Fruit fly (Drosophila melanogaster) whole organism, embryonic: ENCODE results near the gene CG17778.

ENCODE experiments used
- Ada2b ChIP-seq: fragments of 200-800 bp; sonication (Bioruptor generic); IDR thresholded peaks from 2 replicates; pipeline ENCODE4 v1.3.6; 2022; ENCODE audit warnings: missing biosample characterization, missing genetic modification characterization
- Aef1 ChIP-seq: fragments of 200-800 bp; sonication (Bioruptor generic); IDR thresholded peaks from 3 replicates; pipeline ENCODE4 v1.3.6; 2022; ENCODE audit warnings: missing biosample characterization, missing genetic modification characterization
- Atf-2 ChIP-seq: fragments of 200-800 bp; sonication (Bioruptor generic); optimal IDR thresholded peaks from 2 replicates; lab custom pipeline; 2016; ENCODE audit warnings: missing biosample characterization, missing genetic modification characterization
- CG10147 ChIP-seq: fragments of 200-800 bp; sonication (Bioruptor generic); optimal IDR thresholded peaks from 2 replicates; lab custom pipeline; 2019; ENCODE audit warnings: missing biosample characterization, mild to moderate bottlenecking, missing genetic modification characterization, moderate library complexity
- CG10274 ChIP-seq: fragments of 200-800 bp; sonication (Bioruptor generic); optimal IDR thresholded peaks from 3 replicates; lab custom pipeline; 2017; ENCODE audit warnings: missing biosample characterization, mild to moderate bottlenecking, missing genetic modification characterization
- CG10654 ChIP-seq: fragments of 200-800 bp; sonication (Bioruptor generic); optimal IDR thresholded peaks from 2 replicates; lab custom pipeline; 2016; ENCODE audit warnings: missing biosample characterization, missing genetic modification characterization
- CG10979 ChIP-seq: fragments of 200-800 bp; sonication (Bioruptor generic); optimal IDR thresholded peaks from 2 replicates; lab custom pipeline; 2018; ENCODE audit warnings: missing biosample characterization, mild to moderate bottlenecking, missing genetic modification characterization, moderate library complexity
- CG11247 ChIP-seq: fragments of 200-800 bp; sonication (Bioruptor generic); IDR thresholded peaks from 2 replicates; pipeline ENCODE4 v1.3.6; 2022; ENCODE audit warnings: missing biosample characterization, missing genetic modification characterization
- CG12299 ChIP-seq: fragments of 200-800 bp; sonication (Bioruptor generic); optimal IDR thresholded peaks from 2 replicates; lab custom pipeline; 2018; ENCODE audit warnings: missing biosample characterization, mild to moderate bottlenecking, missing genetic modification characterization
- CG12659 ChIP-seq: fragments of 200-800 bp; sonication (Bioruptor generic); optimal IDR thresholded peaks from 3 replicates; lab custom pipeline; 2017; ENCODE audit warnings: mild to moderate bottlenecking, missing biosample characterization, missing genetic modification reagents, missing genetic modification characterization
- CG15479 ChIP-seq: fragments of 200-800 bp; sonication (Bioruptor generic); optimal IDR thresholded peaks from 3 replicates; lab custom pipeline; 2019; ENCODE audit warnings: missing biosample characterization, mild to moderate bottlenecking, missing genetic modification characterization, moderate library complexity
- CG15514 ChIP-seq: fragments of 200-800 bp; sonication (Bioruptor generic); optimal IDR thresholded peaks from 3 replicates; lab custom pipeline; 2017; ENCODE audit warnings: missing biosample characterization, missing genetic modification characterization, mild to moderate bottlenecking, moderate library complexity, missing genetic modification reagents
- CG1603 ChIP-seq: fragments of 200-800 bp; sonication (Bioruptor generic); optimal IDR thresholded peaks from 2 replicates; lab custom pipeline; 2019; ENCODE audit warnings: missing biosample characterization, mild to moderate bottlenecking, missing genetic modification characterization, moderate library complexity
- CG16779 ChIP-seq: fragments of 200-800 bp; sonication (Bioruptor generic); IDR thresholded peaks from 2 replicates; pipeline ENCODE4 v1.3.6; 2022; ENCODE audit warnings: missing biosample characterization, missing genetic modification characterization
- CG17385 ChIP-seq: fragments of 200-800 bp; sonication (Bioruptor generic); optimal IDR thresholded peaks from 3 replicates; lab custom pipeline; 2018; ENCODE audit warnings: missing biosample characterization, mild to moderate bottlenecking, missing genetic modification characterization
- CG2116 ChIP-seq: fragments of 200-800 bp; sonication (Bioruptor generic); optimal IDR thresholded peaks from 3 replicates; lab custom pipeline; 2018; ENCODE audit warnings: missing biosample characterization, mild to moderate bottlenecking, missing genetic modification characterization
- CG30403 ChIP-seq: fragments of 200-800 bp; sonication (Bioruptor generic); optimal IDR thresholded peaks from 3 replicates; lab custom pipeline; 2016; ENCODE audit warnings: missing biosample characterization, missing genetic modification characterization
- CG42726 ChIP-seq: fragments of 200-800 bp; sonication (Bioruptor generic); IDR thresholded peaks from 2 replicates; pipeline ENCODE4 v1.3.6; 2022; ENCODE audit warnings: missing biosample characterization, missing genetic modification characterization; ENCODE audit not compliant: partially characterized antibody
- CG6683 ChIP-seq: fragments of 200-800 bp; sonication (Bioruptor generic); optimal IDR thresholded peaks from 2 replicates; lab custom pipeline; 2017; ENCODE audit warnings: missing biosample characterization, mild to moderate bottlenecking, missing genetic modification characterization, missing genetic modification reagents
- CG6689 ChIP-seq: fragments of 200-800 bp; sonication (Bioruptor generic); IDR thresholded peaks from 2 replicates; pipeline ENCODE4 v1.3.6; 2022; ENCODE audit warnings: missing biosample characterization, missing genetic modification characterization
- CG7839 ChIP-seq: fragments of 200-800 bp; sonication (Bioruptor generic); optimal IDR thresholded peaks from 3 replicates; lab custom pipeline; 2018; ENCODE audit warnings: missing biosample characterization, mild to moderate bottlenecking, missing genetic modification characterization, moderate library complexity
- CG7928 ChIP-seq: fragments of 200-800 bp; sonication (Bioruptor generic); optimal IDR thresholded peaks from 2 replicates; lab custom pipeline; 2017; ENCODE audit warnings: missing biosample characterization, mild to moderate bottlenecking, missing genetic modification characterization
- CG8281 ChIP-seq: fragments of 200-800 bp; sonication (Bioruptor generic); optimal IDR thresholded peaks from 2 replicates; lab custom pipeline; 2018; ENCODE audit warnings: missing biosample characterization, mild to moderate bottlenecking, missing genetic modification characterization, moderate library complexity
- Dp ChIP-seq: fragments of 200-800 bp; sonication (Bioruptor generic); optimal IDR thresholded peaks from 2 replicates; lab custom pipeline; 2018; ENCODE audit warnings: missing biosample characterization, mild to moderate bottlenecking, missing genetic modification characterization, moderate library complexity
- H15 ChIP-seq: fragments of 200-800 bp; sonication (Bioruptor generic); IDR thresholded peaks from 3 replicates; pipeline ENCODE4 v1.3.6; 2022; ENCODE audit warnings: missing biosample characterization, missing genetic modification characterization
- HLH4C ChIP-seq: fragments of 200-800 bp; sonication (Bioruptor generic); IDR thresholded peaks from 3 replicates; pipeline ENCODE4 v1.3.6; 2022; ENCODE audit warnings: missing biosample characterization, missing genetic modification characterization; ENCODE audit not compliant: partially characterized antibody
- Hand ChIP-seq: fragments of 200-800 bp; sonication (Bioruptor generic); optimal IDR thresholded peaks from 2 replicates; lab custom pipeline; 2017; ENCODE audit warnings: mild to moderate bottlenecking, missing biosample characterization, missing genetic modification reagents, missing genetic modification characterization
- Hmx ChIP-seq: fragments of 200-800 bp; sonication (Bioruptor generic); optimal IDR thresholded peaks from 2 replicates; lab custom pipeline; 2016; ENCODE audit warnings: missing biosample characterization, missing genetic modification characterization
- NC2β ChIP-seq: fragments of 200-800 bp; sonication (Bioruptor generic); optimal IDR thresholded peaks from 2 replicates; lab custom pipeline; 2016; ENCODE audit warnings: missing biosample characterization, missing genetic modification characterization
- Scr ChIP-seq: fragments of 200-800 bp; sonication (Bioruptor generic); IDR thresholded peaks from 2 replicates; pipeline ENCODE4 v1.3.6; 2022; ENCODE audit warnings: missing biosample characterization, missing genetic modification characterization; ENCODE audit not compliant: partially characterized antibody
- Sox100B ChIP-seq: fragments of 200-800 bp; sonication (Bioruptor generic); optimal IDR thresholded peaks from 3 replicates; lab custom pipeline; 2018; ENCODE audit warnings: missing biosample characterization, mild to moderate bottlenecking, missing genetic modification characterization
- Trl ChIP-seq, 3 experiments: fragments of >200 bp in 2 of 3; fragments of 200-800 bp in 1 of 3; sonication (Bioruptor generic) in 1 of 3; optimal IDR thresholded peaks; 2 replicates in 1 of 3; 3 replicates in 2 of 3; lab custom pipeline; 2016 to 2017; ENCODE audit warnings: missing biosample characterization in 1 of 3, missing genetic modification characterization in 1 of 3
- ap ChIP-seq: fragments of 200-800 bp; sonication (Bioruptor generic); IDR thresholded peaks from 2 replicates; pipeline ENCODE4 v1.3.6; 2022; ENCODE audit warnings: missing biosample characterization, missing genetic modification characterization
- br ChIP-seq: fragments of >200 bp; optimal IDR thresholded peaks from 2 replicates; lab custom pipeline; 2017
- caup ChIP-seq: fragments of 200-800 bp; sonication (Bioruptor generic); optimal IDR thresholded peaks from 3 replicates; lab custom pipeline; 2017; ENCODE audit warnings: missing biosample characterization, mild to moderate bottlenecking, missing genetic modification characterization, moderate library complexity; ENCODE audit not compliant: severe bottlenecking
- fru ChIP-seq: fragments of >200 bp; optimal IDR thresholded peaks from 2 replicates; lab custom pipeline; 2017
- kay ChIP-seq: fragments of 200-800 bp; sonication (Bioruptor generic); optimal IDR thresholded peaks from 2 replicates; lab custom pipeline; 2016; ENCODE audit warnings: missing biosample characterization, missing genetic modification characterization
- knrl ChIP-seq: fragments of 200-800 bp; sonication (Bioruptor generic); IDR thresholded peaks from 3 replicates; pipeline ENCODE4 v1.3.6; 2022; ENCODE audit warnings: missing biosample characterization, missing genetic modification characterization; ENCODE audit not compliant: partially characterized antibody
- lov ChIP-seq, 2 experiments: fragments of 200-800 bp in 1 of 2; fragments of >200 bp in 1 of 2; sonication (Bioruptor generic) in 1 of 2; IDR thresholded peaks in 1 of 2; optimal IDR thresholded peaks in 1 of 2; 2 replicates in 1 of 2; 3 replicates in 1 of 2; pipeline versions ENCODE4 v1.3.6 to Lab custom; 2017 to 2022; ENCODE audit warnings: missing biosample characterization in 1 of 2, missing genetic modification characterization in 1 of 2
- nmo ChIP-seq: fragments of 200-800 bp; sonication (Bioruptor generic); optimal IDR thresholded peaks from 2 replicates; lab custom pipeline; 2018; ENCODE audit warnings: missing biosample characterization, mild to moderate bottlenecking, missing genetic modification characterization, moderate library complexity
- rib ChIP-seq: fragments of 200-800 bp; sonication (Bioruptor generic); IDR thresholded peaks from 2 replicates; pipeline ENCODE4 v1.3.6; 2022; ENCODE audit warnings: missing biosample characterization, missing genetic modification characterization
- seq ChIP-seq: fragments of 200-800 bp; sonication (Bioruptor generic); IDR thresholded peaks from 2 replicates; pipeline ENCODE4 v1.3.6; 2022; ENCODE audit warnings: missing biosample characterization, missing genetic modification characterization
- slou ChIP-seq: fragments of 200-800 bp; sonication (Bioruptor generic); optimal IDR thresholded peaks from 3 replicates; lab custom pipeline; 2016; ENCODE audit warnings: missing biosample characterization, missing genetic modification characterization
- sna ChIP-seq: fragments of 200-800 bp; sonication (Bioruptor generic); IDR thresholded peaks from 2 replicates; pipeline ENCODE4 v1.3.6; 2022; ENCODE audit warnings: missing biosample characterization, missing genetic modification characterization; ENCODE audit not compliant: partially characterized antibody
- toy ChIP-seq: fragments of 200-800 bp; sonication (Bioruptor generic); IDR thresholded peaks from 2 replicates; pipeline ENCODE4 v1.3.6; 2022; ENCODE audit warnings: missing biosample characterization, missing genetic modification characterization
- trh ChIP-seq: fragments of 200-800 bp; sonication (Bioruptor generic); optimal IDR thresholded peaks from 2 replicates; lab custom pipeline; 2016; ENCODE audit warnings: missing biosample characterization, missing genetic modification characterization
- ttk ChIP-seq: fragments of 200-800 bp; sonication (Bioruptor generic); IDR thresholded peaks from 2 replicates; pipeline ENCODE4 v2.1.2; 2022; ENCODE audit warnings: missing biosample characterization, missing genetic modification characterization
- tx ChIP-seq: fragments of 200-800 bp; sonication (Bioruptor generic); optimal IDR thresholded peaks from 2 replicates; lab custom pipeline; 2016; ENCODE audit warnings: missing biosample characterization, missing genetic modification characterization

The CG17778 gene

DNA sequence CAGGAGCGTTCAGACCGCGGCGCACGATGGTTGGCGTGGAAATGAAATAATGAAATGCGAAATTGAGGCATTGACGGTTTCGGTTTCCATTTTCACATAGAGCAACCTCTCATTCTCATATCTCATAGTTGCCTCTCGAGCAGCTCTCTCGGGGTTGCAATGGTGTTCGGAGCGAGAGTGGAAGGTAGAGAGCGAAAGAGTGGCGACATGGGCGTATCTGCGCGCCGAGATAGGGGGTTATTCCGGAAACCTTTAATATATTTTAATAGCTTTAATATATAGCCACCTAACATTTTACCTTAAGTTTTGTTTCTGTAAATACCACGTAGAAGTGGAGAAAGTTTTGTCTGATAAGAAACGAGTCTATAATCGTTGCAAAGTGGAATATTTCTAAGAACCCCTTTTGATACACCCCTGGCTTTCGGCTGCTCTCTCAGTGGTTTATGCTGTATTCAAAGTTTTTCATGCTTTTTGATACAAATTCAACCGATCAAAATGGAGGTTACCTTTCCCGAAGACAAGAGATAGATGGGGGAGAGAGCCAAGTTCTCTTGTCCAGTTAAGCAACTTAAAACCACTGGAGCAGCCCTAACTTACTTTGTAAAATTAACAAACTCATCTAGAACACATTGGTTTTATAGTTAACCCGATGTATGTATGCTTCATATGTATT lies 28.9 kb downstream of the CG17778 start, which contains the start of gene elav (continued):
- no peak for TF ChIP-seq HLH4C (GFP tag; lab: Robert Waterston, UW)
- peak; percentile 99 for TF ChIP-seq Hand
- TF ChIP-seq seq (GFP tag; lab: Robert Waterston, UW) = peak; percentile 99
- peak; percentile 99 for TF ChIP-seq CG12299 (tag; lab: Kevin White, UChicago)
- peak; percentile 98 for TF ChIP-seq CG6683 (GFP tag; lab: Kevin White, UChicago)
- TF ChIP-seq ap (GFP tag; lab: Robert Waterston, UW) = peak; percentile 96
- no peak for TF ChIP-seq CG42726 (GFP tag; lab: Robert Waterston, UW)
- TF ChIP-seq Ada2b (GFP tag; lab: Robert Waterston, UW) = peak; percentile 98
- peak; percentile 93 for TF ChIP-seq CG1603
- peak; percentile 93 for TF ChIP-seq Hmx
- TF ChIP-seq trh = peak; percentile 97
- TF ChIP-seq knrl (GFP tag; lab: Robert Waterston, UW) = no peak
- peak; percentile 96 for TF ChIP-seq toy
- TF ChIP-seq CG7839 (tag; lab: Kevin White, UChicago) = peak; percentile 99
- peak; percentile 92 for TF ChIP-seq CG10274
- TF ChIP-seq CG2116 (GFP tag; lab: Kevin White, UChicago) = peak; percentile 87
- TF ChIP-seq CG10147 (GFP tag; lab: Kevin White, UChicago) = peak; percentile 99
- peak; percentile 97 for TF ChIP-seq H15 (GFP tag; lab: Robert Waterston, UW)
- peak; percentile 99 for TF ChIP-seq CG10979
- TF ChIP-seq nmo (GFP tag; lab: Kevin White, UChicago) = peak; percentile 99
- peak; percentile 100 for TF ChIP-seq CG8281 (tag; lab: Kevin White, UChicago)
- TF ChIP-seq sna (GFP tag; lab: Robert Waterston, UW) = 0 out of 2 replicates have a peak, but pooled peaks have one; percentile 21
- no peak for TF ChIP-seq lov (optimal IDR thresholded peaks at IDR 0.05; lab: Kevin White, UChicago)
- peak; percentile 95 for TF ChIP-seq lov (GFP tag; IDR thresholded peaks at IDR 0.05; lab: Robert Waterston, UW)
- TF ChIP-seq Dp (GFP tag; lab: Kevin White, UChicago) = peak; percentile 37
- peak; percentile 98 for TF ChIP-seq Aef1 (GFP tag; lab: Robert Waterston, UW)
- peak; percentile 96 for TF ChIP-seq Atf-2 (GFP tag; lab: Kevin White, UChicago)
- TF ChIP-seq Trl (optimal IDR thresholded peaks at IDR 0.05; lab: Kevin White, UChicago) = peak; percentile 96 to 97
- TF ChIP-seq Trl (GFP tag; optimal IDR thresholded peaks at IDR 0.05; lab: Kevin White, UChicago) = peak; percentile 97
- peak; percentile 98 for TF ChIP-seq CG11247 (GFP tag; lab: Robert Waterston, UW)
- peak; percentile 99 for TF ChIP-seq caup (GFP tag; lab: Kevin White, UChicago)
- peak; percentile 95 for TF ChIP-seq NC2β (GFP tag; lab: Kevin White, UChicago)
- TF ChIP-seq CG10654 = peak; percentile 97
- peak; percentile 99 for TF ChIP-seq CG30403
- peak; percentile 97 for TF ChIP-seq ttk (GFP tag; lab: Robert Waterston, UW)
- TF ChIP-seq br (lab: Kevin White, UChicago) = no peak
- TF ChIP-seq Sox100B (GFP tag; lab: Kevin White, UChicago) = peak; percentile 98
- TF ChIP-seq CG7928 (GFP tag; lab: Kevin White, UChicago) = peak; percentile 81
- TF ChIP-seq CG15479 = peak; percentile 29
- peak; percentile 37 for TF ChIP-seq fru (lab: Kevin White, UChicago)
- TF ChIP-seq CG15514 (GFP tag; lab: Kevin White, UChicago) = peak; percentile 94
- TF ChIP-seq CG16779 (GFP tag; lab: Robert Waterston, UW) = peak; percentile 91
- peak; percentile 10; the same call in 1 of the 2 replicates for TF ChIP-seq Scr
- TF ChIP-seq slou (GFP tag; lab: Kevin White, UChicago) = peak; percentile 97
- peak; percentile 97 for TF ChIP-seq rib (GFP tag; lab: Robert Waterston, UW)
- TF ChIP-seq kay = peak; percentile 95
- TF ChIP-seq CG17385 = peak; percentile 98
- peak; percentile 98 for TF ChIP-seq CG6689 (GFP tag; lab: Robert Waterston, UW)
- TF ChIP-seq CG12659 (GFP tag; lab: Kevin White, UChicago) = peak; percentile 99
- TF ChIP-seq tx = peak; percentile 95
